Worm (Caenorhabditis elegans) whole organism, early embryonic: ENCODE measurements around the gene tmbi-4.

Source experiments
- B0310.2 ChIP-seq: sonication (generic microtip); optimal IDR thresholded peaks from 2 replicates; lab custom pipeline; 2016; ENCODE audit warnings: mild to moderate bottlenecking, missing genetic modification characterization, missing compliant biosample characterization
- F13C5.2 ChIP-seq: sonication (generic microtip); optimal IDR thresholded peaks from 2 replicates; lab custom pipeline; 2017; ENCODE audit warnings: mild to moderate bottlenecking, missing genetic modification characterization, inconsistent platforms, missing compliant biosample characterization
- aly-1 ChIP-seq: sonication (generic microtip); optimal IDR thresholded peaks from 2 replicates; lab custom pipeline; 2016; ENCODE audit warnings: missing genetic modification characterization, missing compliant biosample characterization
- ama-1 ChIP-seq: fragments of 150-350 bp; optimal IDR thresholded peaks from 2 replicates; lab custom pipeline; 2014
- ceh-13 ChIP-seq: fragments of 200-800 bp; sonication (Bioruptor generic); optimal IDR thresholded peaks from 2 replicates; lab custom pipeline; 2018; ENCODE audit warnings: mild to moderate bottlenecking, missing genetic modification characterization, missing compliant biosample characterization
- ceh-36 ChIP-seq: sonication (generic microtip); optimal IDR thresholded peaks from 2 replicates; lab custom pipeline; 2016; ENCODE audit warnings: missing genetic modification characterization, inconsistent platforms, missing compliant biosample characterization
- ets-7 ChIP-seq: sonication (generic microtip); optimal IDR thresholded peaks from 2 replicates; lab custom pipeline; 2016; ENCODE audit warnings: missing genotype, missing genetic modification characterization, missing compliant biosample characterization
- flt-1 ChIP-seq: fragments of 200-800 bp; sonication (Bioruptor generic); IDR thresholded peaks from 2 replicates; pipeline ENCODE4 v1.3.6; 2022; ENCODE audit warnings: missing genetic modification characterization, missing compliant biosample characterization
- hmbx-1 ChIP-seq: sonication (generic microtip); optimal IDR thresholded peaks from 2 replicates; lab custom pipeline; 2016; ENCODE audit warnings: mild to moderate bottlenecking, missing genetic modification characterization, missing compliant biosample characterization
- hmg-4 ChIP-seq: fragments of 200-800 bp; sonication (Bioruptor generic); optimal IDR thresholded peaks from 2 replicates; lab custom pipeline; 2018; ENCODE audit warnings: mild to moderate bottlenecking, missing genetic modification characterization, missing compliant biosample characterization
- hnd-1 ChIP-seq: sonication (generic microtip); optimal IDR thresholded peaks from 2 replicates; lab custom pipeline; 2016; ENCODE audit warnings: missing genetic modification characterization, missing compliant biosample characterization
- pes-1 ChIP-seq: fragments of 200-800 bp; sonication (Bioruptor generic); IDR thresholded peaks from 2 replicates; pipeline ENCODE4 v1.3.6; 2022; ENCODE audit warnings: missing genetic modification reagents, missing genetic modification characterization, missing compliant biosample characterization
- scrt-1 ChIP-seq: fragments of 200-800 bp; sonication (Bioruptor generic); IDR thresholded peaks from 2 replicates; pipeline ENCODE4 v1.3.6; 2022; ENCODE audit warnings: missing genetic modification characterization, missing compliant biosample characterization
- sea-1 ChIP-seq: fragments of 200-800 bp; sonication (Bioruptor generic); conservative IDR thresholded peaks from 2 replicates; pipeline ENCODE4 v1.3.6; 2022; ENCODE audit warnings: missing genetic modification characterization, missing compliant biosample characterization
- tbx-11 ChIP-seq: fragments of 200-800 bp; sonication (Bioruptor generic); IDR thresholded peaks from 2 replicates; pipeline ENCODE4 v1.3.6; 2022; ENCODE audit warnings: missing genetic modification characterization, missing compliant biosample characterization
- tbx-37 ChIP-seq: fragments of 200-800 bp; sonication (Bioruptor generic); conservative IDR thresholded peaks from 2 replicates; pipeline ENCODE4 v1.3.6; 2022; ENCODE audit warnings: missing genetic modification reagents, missing genetic modification characterization, missing compliant biosample characterization
- tra-4 ChIP-seq: sonication (generic microtip); optimal IDR thresholded peaks from 2 replicates; lab custom pipeline; 2017; ENCODE audit warnings: missing genetic modification characterization, missing compliant biosample characterization

tmbi-4 gene

DNA sequence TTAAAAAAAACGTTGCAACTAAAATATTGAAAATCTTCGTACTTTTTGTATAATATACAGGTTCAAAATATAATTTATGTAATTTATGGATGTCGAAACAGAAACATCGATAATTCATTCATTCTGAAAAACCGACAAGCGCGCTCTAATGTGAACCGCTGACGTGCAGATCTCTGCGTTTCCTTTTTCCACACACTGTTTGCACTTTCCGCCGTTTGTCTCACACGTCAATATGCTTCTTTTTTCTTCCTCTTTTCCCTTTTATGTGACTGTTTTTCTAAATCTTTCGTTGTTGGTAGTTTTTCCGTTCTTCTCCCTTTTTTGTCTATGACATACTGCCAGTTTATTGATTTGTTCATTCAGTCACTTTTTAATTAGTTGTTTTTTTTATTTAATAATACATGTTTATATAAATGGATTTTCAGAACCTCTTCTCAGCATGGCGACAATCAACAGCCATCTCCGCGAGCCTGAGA lies at the start of gene tmbi-4:
tmbi-4 (plus strand) TSS at position 426 of the 476 bp plus-strand sequence.
- TF ChIP-seq sea-1 (GFP tag; lab: Robert Waterston, UW) = no peak
- TF ChIP-seq B0310.2 (tag; lab: Kevin White, UChicago) = no peak
- TF ChIP-seq ets-7 (tag; lab: Kevin White, UChicago) = no peak
- no peak for TF ChIP-seq tbx-37
- TF ChIP-seq scrt-1 (GFP tag; lab: Robert Waterston, UW) = no peak
- no peak for TF ChIP-seq ceh-13 (GFP tag; lab: Kevin White, UChicago)
- TF ChIP-seq flt-1 (GFP tag; lab: Robert Waterston, UW) = no peak
- no peak for TF ChIP-seq hnd-1
- TF ChIP-seq hmbx-1 (tag; lab: Kevin White, UChicago) = no peak
- TF ChIP-seq pes-1 = no peak
- no peak for TF ChIP-seq ama-1 (lab: Kevin White, UChicago)
- TF ChIP-seq tbx-11 = no peak
- TF ChIP-seq aly-1 (tag; lab: Kevin White, UChicago) = no peak
- TF ChIP-seq tra-4 (tag; lab: Kevin White, UChicago) = no peak
- TF ChIP-seq ceh-36 (tag; lab: Kevin White, UChicago) = no peak
- no peak for TF ChIP-seq hmg-4
- no peak for TF ChIP-seq F13C5.2 (tag; lab: Kevin White, UChicago)

DNA sequence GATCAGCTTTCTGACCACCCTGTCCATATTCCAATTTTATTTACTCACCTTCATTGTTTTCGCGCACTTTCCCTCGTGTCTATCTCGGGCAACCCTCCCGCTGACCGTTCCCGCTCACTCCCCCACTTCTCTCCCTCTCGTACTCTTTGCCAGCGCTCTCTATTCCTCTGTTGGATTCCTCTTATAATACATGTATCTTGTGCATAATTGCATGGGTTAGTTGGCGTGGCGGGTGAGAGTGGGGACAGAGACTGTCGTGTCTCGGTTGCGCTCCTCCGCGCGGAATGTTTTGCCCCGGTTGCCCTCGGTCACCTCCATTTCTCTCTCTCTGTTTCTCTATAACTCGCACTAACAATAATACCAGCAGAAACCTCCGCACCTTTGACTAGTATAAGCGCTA lies 48.3 kb upstream of the tmbi-4 start:
- no peak for TF ChIP-seq hmbx-1 (tag; lab: Kevin White, UChicago)
- TF ChIP-seq hmg-4 = peak; percentile 74
- TF ChIP-seq scrt-1 (GFP tag; lab: Robert Waterston, UW) = no peak

DNA sequence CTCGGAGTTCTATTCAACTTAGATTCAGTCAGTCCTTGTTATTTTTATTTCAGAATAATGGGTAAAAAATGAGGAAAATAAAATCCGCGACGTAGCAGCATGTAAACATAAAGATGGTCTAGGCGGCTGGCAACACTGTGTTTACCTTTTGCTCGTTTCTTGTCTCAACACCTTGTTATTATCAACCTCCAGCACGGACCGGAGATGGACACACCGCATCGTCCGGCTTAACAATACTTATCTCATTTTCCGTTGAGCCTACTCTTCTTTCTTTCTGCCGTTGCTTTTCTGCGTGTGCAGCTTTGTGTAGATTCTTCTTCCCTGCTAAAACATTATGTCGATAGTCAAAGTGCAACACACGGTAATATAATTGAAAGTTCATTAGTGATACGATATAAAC lies 47.4 kb upstream of the tmbi-4 start:
- TF ChIP-seq ceh-13 (GFP tag; lab: Kevin White, UChicago) (no peak), scrt-1 (GFP tag; lab: Robert Waterston, UW) (no peak), hmbx-1 (tag; lab: Kevin White, UChicago) (no peak), hnd-1 (no peak)

DNA sequence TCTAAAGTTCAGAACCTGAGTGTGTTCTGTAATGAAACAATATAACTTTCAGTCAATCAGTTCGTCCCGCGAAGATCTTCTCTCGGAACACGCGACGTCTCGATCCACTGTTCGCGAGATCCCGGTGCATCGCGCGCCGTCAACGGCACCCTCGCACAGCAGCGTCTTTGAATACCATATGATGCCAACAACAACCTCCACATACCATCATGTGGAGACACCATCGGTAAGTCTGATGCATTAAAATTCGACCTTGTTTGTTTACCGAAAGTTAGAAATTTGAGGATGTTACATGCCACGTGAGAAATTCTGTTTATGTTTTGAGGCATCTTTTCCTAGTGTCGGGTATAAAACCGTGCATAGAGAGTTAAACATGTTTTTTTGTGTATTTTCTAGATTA lies 46.9 kb upstream of the tmbi-4 start:
- no peak for TF ChIP-seq flt-1 (GFP tag; lab: Robert Waterston, UW)
- TF ChIP-seq ets-7 (tag; lab: Kevin White, UChicago) = no peak
- no peak for TF ChIP-seq hmg-4
- TF ChIP-seq pes-1 = no peak
- TF ChIP-seq tra-4 (tag; lab: Kevin White, UChicago) = no peak
- no peak for TF ChIP-seq ceh-13 (GFP tag; lab: Kevin White, UChicago)
- TF ChIP-seq F13C5.2 (tag; lab: Kevin White, UChicago) = no peak
- TF ChIP-seq B0310.2 (tag; lab: Kevin White, UChicago) = no peak
- no peak for TF ChIP-seq tbx-37
- no peak for TF ChIP-seq sea-1 (GFP tag; lab: Robert Waterston, UW)
- TF ChIP-seq hnd-1 = no peak
- no peak for TF ChIP-seq ama-1 (lab: Kevin White, UChicago)
- TF ChIP-seq aly-1 (tag; lab: Kevin White, UChicago) = no peak
- TF ChIP-seq scrt-1 (GFP tag; lab: Robert Waterston, UW) = no peak
- no peak for TF ChIP-seq tbx-11
- TF ChIP-seq ceh-36 (tag; lab: Kevin White, UChicago) = no peak

DNA sequence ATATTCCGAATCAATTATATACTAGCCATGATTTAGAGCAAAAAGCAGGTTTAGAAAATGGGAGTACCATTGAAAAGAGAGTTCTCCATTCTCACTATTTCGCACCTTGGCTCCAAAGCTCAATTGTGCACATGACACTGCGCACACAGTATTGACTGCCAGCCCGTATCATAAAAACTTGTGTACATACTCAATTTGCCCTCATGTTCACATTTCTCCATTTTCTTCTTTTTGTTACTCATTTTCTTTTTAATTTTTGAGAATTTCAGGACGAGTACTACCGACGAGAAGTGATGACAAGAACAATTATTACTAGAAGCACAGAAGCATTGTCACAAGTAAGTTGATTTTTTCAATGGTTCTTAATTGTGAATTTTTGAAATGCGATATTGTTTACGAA lies 46.1 kb upstream of the tmbi-4 start:
- no peak for TF ChIP-seq ama-1 (lab: Kevin White, UChicago)
- no peak for TF ChIP-seq pes-1
- no peak for TF ChIP-seq tbx-11
- TF ChIP-seq sea-1 (GFP tag; lab: Robert Waterston, UW) = no peak
- no peak for TF ChIP-seq hmg-4
- no peak for TF ChIP-seq tbx-37

DNA sequence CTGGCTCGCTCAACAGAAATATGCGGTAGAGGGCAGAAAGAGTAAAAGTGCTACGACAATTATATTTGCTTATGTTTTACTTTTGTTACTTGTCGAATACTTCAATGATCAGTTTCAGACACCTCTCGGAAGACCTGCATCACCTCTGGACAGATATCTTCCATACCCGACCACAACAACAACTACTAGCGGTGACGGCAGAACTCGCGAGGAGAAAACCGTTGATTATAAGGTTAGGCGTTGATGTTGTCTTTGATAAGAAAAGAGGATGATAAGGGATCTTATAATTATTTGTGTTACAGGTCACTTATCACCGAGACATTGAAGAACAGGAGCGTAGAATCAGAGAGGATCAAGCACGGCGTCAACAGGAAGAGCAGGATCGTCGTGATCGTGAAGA lies 45.4 kb upstream of the tmbi-4 start:
- TF ChIP-seq ceh-13 (GFP tag; lab: Kevin White, UChicago) = no peak
- no peak for TF ChIP-seq flt-1 (GFP tag; lab: Robert Waterston, UW)
- no peak for TF ChIP-seq B0310.2 (tag; lab: Kevin White, UChicago)
- TF ChIP-seq tra-4 (tag; lab: Kevin White, UChicago) = no peak
- no peak for TF ChIP-seq F13C5.2 (tag; lab: Kevin White, UChicago)
- no peak for TF ChIP-seq ceh-36 (tag; lab: Kevin White, UChicago)
- no peak for TF ChIP-seq hnd-1
- TF ChIP-seq tbx-37 = no peak
- TF ChIP-seq hmg-4 = no peak
- no peak for TF ChIP-seq pes-1
- TF ChIP-seq scrt-1 (GFP tag; lab: Robert Waterston, UW) = no peak
- no peak for TF ChIP-seq hmbx-1 (tag; lab: Kevin White, UChicago)
- no peak for TF ChIP-seq ets-7 (tag; lab: Kevin White, UChicago)
- TF ChIP-seq tbx-11 = no peak
- no peak for TF ChIP-seq aly-1 (tag; lab: Kevin White, UChicago)

DNA sequence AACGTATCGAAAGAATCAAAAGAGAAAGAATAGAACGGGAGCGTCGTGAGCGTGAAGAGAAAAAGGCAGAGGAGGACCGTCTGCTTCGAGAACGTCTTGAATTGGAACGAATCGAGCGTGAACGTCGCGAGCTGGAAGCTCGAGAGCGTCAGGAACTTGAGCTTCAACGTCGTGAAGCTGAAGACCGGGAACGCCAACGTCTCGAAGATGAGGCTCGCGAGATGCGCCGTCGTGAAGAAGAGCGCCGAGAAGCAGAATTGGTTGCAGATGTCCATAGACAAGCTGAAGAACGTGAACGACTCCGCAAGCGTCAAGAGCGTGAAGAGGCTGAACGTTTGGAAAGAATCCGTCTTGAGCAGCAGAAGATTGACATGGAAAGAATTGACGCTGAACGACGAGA lies 44.6 kb upstream of the tmbi-4 start:
- TF ChIP-seq ceh-13 (GFP tag; lab: Kevin White, UChicago) (no peak), F13C5.2 (tag; lab: Kevin White, UChicago) (no peak), scrt-1 (GFP tag; lab: Robert Waterston, UW) (no peak), hmg-4 (no peak), pes-1 (no peak), ets-7 (tag; lab: Kevin White, UChicago) (no peak), ama-1 (lab: Kevin White, UChicago) (no peak), tbx-37 (no peak), aly-1 (tag; lab: Kevin White, UChicago) (no peak), tra-4 (tag; lab: Kevin White, UChicago) (no peak), sea-1 (GFP tag; lab: Robert Waterston, UW) (no peak), hnd-1 (no peak), hmbx-1 (tag; lab: Kevin White, UChicago) (no peak), ceh-36 (tag; lab: Kevin White, UChicago) (no peak), flt-1 (GFP tag; lab: Robert Waterston, UW) (no peak)

DNA sequence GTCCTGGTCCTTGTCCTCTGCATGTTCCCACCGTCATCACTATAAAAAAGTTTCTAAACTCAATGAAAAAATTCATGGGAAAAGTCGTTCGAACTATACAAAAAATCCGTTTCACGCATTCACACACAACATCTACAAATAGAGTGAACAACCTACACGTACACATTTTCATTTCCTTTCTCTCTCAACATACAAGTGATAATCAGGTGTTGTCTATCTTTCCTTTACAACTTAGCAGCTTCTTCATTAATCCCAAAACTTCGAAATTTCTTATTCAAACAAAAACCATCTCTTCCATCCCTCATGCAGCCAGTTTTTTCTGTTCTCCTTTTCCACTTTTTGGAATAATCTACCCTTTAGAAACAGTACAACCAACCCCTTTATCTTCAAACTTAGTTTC lies 42.6 kb upstream of the tmbi-4 start:
- no peak for TF ChIP-seq flt-1 (GFP tag; lab: Robert Waterston, UW)
- TF ChIP-seq hmg-4 = no peak
- TF ChIP-seq pes-1 = no peak
